Fruit fly (Drosophila melanogaster): ENCODE measurements around the gene Cngl.
A peak's percentile ranks its signal among the peaks of the same experiment; 100 is the strongest.

Cngl gene

dm6 chrX:15344473-15345331, 96.3 kb downstream of the Cngl start, which contains the start of the genes CG12608 and Prp5:
Gene CG12608 (minus strand): TSS chrX:15344625.
Gene Prp5 (plus strand): TSS chrX:15345169.
- TF ChIP-seq CG6163 (GFP tag; IDR thresholded peaks at IDR 0.05), result peak; percentile 21; the same call in 1 of the 3 replicates
- TF ChIP-seq net (GFP tag; optimal IDR thresholded peaks at IDR 0.05), result no peak
- TF ChIP-seq achi (GFP tag; optimal IDR thresholded peaks at IDR 0.05), result no peak
- no peak for TF ChIP-seq CG34406 (GFP tag; optimal IDR thresholded peaks at IDR 0.05)
- no peak for TF ChIP-seq salr (GFP tag; optimal IDR thresholded peaks at IDR 0.05)
- no peak for TF ChIP-seq CG1621 (tag; optimal IDR thresholded peaks at IDR 0.05)
- TF ChIP-seq CG11294 (GFP tag; IDR thresholded peaks at IDR 0.05), result no peak
- TF ChIP-seq Sox102F (GFP tag; optimal IDR thresholded peaks at IDR 0.05), result no peak
- no peak for TF ChIP-seq Lpt (GFP tag; optimal IDR thresholded peaks at IDR 0.05)
- TF ChIP-seq svp (GFP tag), result peak; percentile 34
- peak; percentile 5 for TF ChIP-seq OdsH (GFP tag; optimal IDR thresholded peaks at IDR 0.05)
- TF ChIP-seq CG10669 (GFP tag; optimal IDR thresholded peaks at IDR 0.05), result no peak
- TF ChIP-seq spab (GFP tag; optimal IDR thresholded peaks at IDR 0.05), result no peak
- TF ChIP-seq CG6854 (GFP tag; optimal IDR thresholded peaks at IDR 0.05), result no peak
- TF ChIP-seq CG15336 (GFP tag; IDR thresholded peaks at IDR 0.05), result no peak
- TF ChIP-seq CG3032 (tag; optimal IDR thresholded peaks at IDR 0.05), result no peak
- TF ChIP-seq CG10631 (GFP tag; optimal IDR thresholded peaks at IDR 0.05), result peak; percentile 27

dm6 chrX:15342017-15342416, 99.0 kb downstream of the Cngl start, which contains the start of gene CG9123:
Gene CG9123 (minus strand): TSS chrX:15342117.
- no peak for TF ChIP-seq pdm3 (GFP tag; optimal IDR thresholded peaks at IDR 0.05)
- TF ChIP-seq Eip93F (GFP tag; optimal IDR thresholded peaks at IDR 0.05), result no peak
- no peak for TF ChIP-seq Gug (GFP tag; IDR thresholded peaks at IDR 0.05)
- no peak for TF ChIP-seq Ets21C (GFP tag; optimal IDR thresholded peaks at IDR 0.05)
- no peak for TF ChIP-seq topi (GFP tag; optimal IDR thresholded peaks at IDR 0.05)
- no peak for TF ChIP-seq spab (GFP tag; optimal IDR thresholded peaks at IDR 0.05)
- TF ChIP-seq fd59A (GFP tag; optimal IDR thresholded peaks at IDR 0.05), result no peak
- no peak for TF ChIP-seq acj6 (GFP tag; optimal IDR thresholded peaks at IDR 0.05)
- no peak for TF ChIP-seq lz (GFP tag; optimal IDR thresholded peaks at IDR 0.05)
- no peak for TF ChIP-seq CG15336 (GFP tag; IDR thresholded peaks at IDR 0.05)
- no peak for TF ChIP-seq CG34406 (GFP tag; optimal IDR thresholded peaks at IDR 0.05)
- TF ChIP-seq salr (GFP tag; optimal IDR thresholded peaks at IDR 0.05), result no peak
- TF ChIP-seq CG6276 (GFP tag; optimal IDR thresholded peaks at IDR 0.05), result no peak
- no peak for TF ChIP-seq CG11902 (GFP tag; optimal IDR thresholded peaks at IDR 0.05)
- no peak for TF ChIP-seq cyc (GFP tag; optimal IDR thresholded peaks at IDR 0.05)
- TF ChIP-seq fd85E (GFP tag; optimal IDR thresholded peaks at IDR 0.05), result no peak
- TF ChIP-seq CG8319 (GFP tag; optimal IDR thresholded peaks at IDR 0.05), result no peak
- TF ChIP-seq net (GFP tag; optimal IDR thresholded peaks at IDR 0.05), result no peak
- TF ChIP-seq Lpt (GFP tag; optimal IDR thresholded peaks at IDR 0.05), result no peak
